Worm (Caenorhabditis elegans) whole organism, late embryonic: Measurements from ENCODE around the gene irld-52.

Experiments used
- ama-1 ChIP-seq: fragments of 150-350 bp; optimal IDR thresholded peaks from 2 replicates; lab custom pipeline; 2014
- ceh-18 ChIP-seq: sonication (generic microtip); optimal IDR thresholded peaks from 2 replicates; lab custom pipeline; 2016; ENCODE audit warnings: missing genetic modification characterization, missing compliant biosample characterization
- ceh-22 ChIP-seq: sonication (generic microtip); optimal IDR thresholded peaks from 2 replicates; lab custom pipeline; 2017; ENCODE audit warnings: missing biosample characterization, missing genetic modification characterization
- ceh-31 ChIP-seq: sonication (generic microtip); optimal IDR thresholded peaks from 2 replicates; lab custom pipeline; 2016; ENCODE audit warnings: missing genetic modification characterization, missing compliant biosample characterization
- ceh-45 ChIP-seq: fragments of 200-800 bp; sonication (Bioruptor generic); IDR thresholded peaks from 2 replicates; pipeline ENCODE4 v1.3.6; 2022; ENCODE audit warnings: missing genetic modification reagents, missing genetic modification characterization, missing compliant biosample characterization
- fax-1 ChIP-seq: sonication (generic microtip); optimal IDR thresholded peaks from 2 replicates; lab custom pipeline; 2016; ENCODE audit warnings: missing genotype, missing genetic modification characterization, missing compliant biosample characterization
- fkh-10 ChIP-seq: fragments of 150-350 bp; optimal IDR thresholded peaks from 2 replicates; lab custom pipeline; 2014; ENCODE audit warnings: missing biosample characterization, missing genetic modification reagents, missing genetic modification characterization
- gmeb-2 ChIP-seq: sonication (generic microtip); optimal IDR thresholded peaks from 2 replicates; lab custom pipeline; 2016; ENCODE audit warnings: missing genetic modification characterization, inconsistent platforms, missing compliant biosample characterization
- hlh-13 ChIP-seq: fragments of 200-800 bp; sonication (Bioruptor generic); optimal IDR thresholded peaks from 2 replicates; lab custom pipeline; 2018; ENCODE audit warnings: mild to moderate bottlenecking, missing genetic modification characterization, missing compliant biosample characterization
- pha-2 ChIP-seq: sonication (generic microtip); optimal IDR thresholded peaks from 2 replicates; lab custom pipeline; 2017; ENCODE audit warnings: mild to moderate bottlenecking, missing genetic modification characterization, missing compliant biosample characterization
- ttx-3 ChIP-seq: sonication (generic microtip); optimal IDR thresholded peaks from 2 replicates; lab custom pipeline; 2016; ENCODE audit warnings: missing genetic modification reagents, missing genetic modification characterization, missing compliant biosample characterization
- unc-3 ChIP-seq, 2 experiments: fragments of 200-800 bp in 1 of 2; sonication (Bioruptor generic) in 1 of 2; sonication (generic microtip) in 1 of 2; conservative IDR thresholded peaks in 1 of 2; optimal IDR thresholded peaks in 1 of 2; 2 replicates each; pipeline versions ENCODE4 v1.3.6 to Lab custom; 2016 to 2022; ENCODE audit warnings: missing compliant biosample characterization in 2 of 2, missing genetic modification characterization in 2 of 2, missing genetic modification reagents in 1 of 2
- unc-55 ChIP-seq: sonication (generic microtip); optimal IDR thresholded peaks from 2 replicates; lab custom pipeline; 2017; ENCODE audit warnings: missing biosample characterization, missing genetic modification reagents, missing genetic modification characterization

DNA sequence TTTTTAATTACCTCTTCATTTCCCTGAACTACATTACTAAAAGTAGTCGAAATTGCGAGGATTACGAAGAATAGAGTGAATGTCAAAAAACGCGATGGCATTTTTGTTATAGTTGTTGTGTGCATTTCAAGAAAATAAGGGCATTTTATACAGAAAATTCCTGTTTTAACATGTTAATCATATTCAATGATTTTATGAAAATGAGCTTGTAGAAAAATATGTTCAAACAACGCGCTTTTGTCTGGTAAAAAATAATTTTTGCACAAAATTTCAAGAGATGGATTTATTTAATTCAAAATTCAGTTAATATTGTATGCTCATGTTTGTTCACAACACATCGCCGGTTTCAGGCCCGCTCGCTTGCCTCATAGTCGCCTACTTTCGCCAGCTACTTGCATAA lies 18.6 kb downstream of the irld-52 start, which contains the start of gene T26E4.10:
- TF ChIP-seq fax-1 (tag; lab: Kevin White, UChicago) (no peak), ama-1 (lab: Kevin White, UChicago) (no peak), ceh-22 (no peak), ceh-18 (tag; lab: Kevin White, UChicago) (no peak), ttx-3 (no peak), ceh-31 (tag; lab: Kevin White, UChicago) (no peak), fkh-10 (no peak), ceh-45 (no peak), unc-55 (GFP tag; lab: Kevin White, UChicago) (no peak), unc-3 (GFP tag; conservative IDR thresholded peaks at IDR 0.05; lab: Robert Waterston, UW) (no peak), unc-3 (tag; optimal IDR thresholded peaks at IDR 0.05; lab: Kevin White, UChicago) (no peak), hlh-13 (no peak), pha-2 (tag; lab: Kevin White, UChicago) (no peak), gmeb-2 (no peak)
